Fruit fly (Drosophila melanogaster): ENCODE data around the gene Tango4.

dm6 chrX:12012149-12013097, 8.4 kb upstream of the Tango4 start, which contains the start of the genes CG1492 and regucalcin:
- TF ChIP-seq psq (optimal IDR thresholded peaks at IDR 0.05): no peak
- no peak for TF ChIP-seq EcR (GFP tag; optimal IDR thresholded peaks at IDR 0.05)

All from whole organism.